Worm (Caenorhabditis elegans) whole organism, L1 larva: ENCODE measurements around the gene shw-1.

ENCODE experiments used
- C16A3.4 ChIP-seq: fragments of 150-350 bp; optimal IDR thresholded peaks from 2 replicates; lab custom pipeline; 2014; ENCODE audit warnings: missing biosample characterization, missing genetic modification characterization
- F16B12.6 ChIP-seq: fragments of 150-350 bp; optimal IDR thresholded peaks from 2 replicates; lab custom pipeline; 2014; ENCODE audit warnings: missing biosample characterization, missing genetic modification characterization
- aly-2 ChIP-seq: fragments of 150-350 bp; optimal IDR thresholded peaks from 2 replicates; lab custom pipeline; 2014; ENCODE audit warnings: missing biosample characterization, missing genetic modification characterization
- ama-1 ChIP-seq: fragments of 150-350 bp; optimal IDR thresholded peaks from 2 replicates; lab custom pipeline; 2014
- blmp-1 ChIP-seq: fragments of 150-350 bp; optimal IDR thresholded peaks from 2 replicates; lab custom pipeline; 2014; ENCODE audit warnings: missing biosample characterization, missing genetic modification characterization
- ceh-88 ChIP-seq: fragments of 200-800 bp; sonication (Bioruptor generic); IDR thresholded peaks from 2 replicates; pipeline ENCODE4 v1.3.6; 2022; ENCODE audit warnings: missing genetic modification characterization, missing compliant biosample characterization
- ceh-90 ChIP-seq: sonication (generic microtip); optimal IDR thresholded peaks from 2 replicates; lab custom pipeline; 2016; ENCODE audit warnings: missing genetic modification characterization, missing compliant biosample characterization
- dpl-1 ChIP-seq, 3 experiments: fragments of 150-350 bp in 2 of 3; sonication (generic microtip) in 1 of 3; optimal IDR thresholded peaks; 2 replicates each; lab custom pipeline; 2014 to 2017; ENCODE audit warnings: missing biosample characterization in 3 of 3, missing genetic modification characterization in 3 of 3, missing genetic modification reagents in 3 of 3
- dsc-1 ChIP-seq: sonication (generic microtip); optimal IDR thresholded peaks from 2 replicates; lab custom pipeline; 2016; ENCODE audit warnings: mild to moderate bottlenecking, missing genetic modification characterization, missing compliant biosample characterization
- efl-1 ChIP-seq, 4 experiments: fragments of 150-350 bp; optimal IDR thresholded peaks in 3 of 4; peaks in 1 of 4; 1 replicate in 1 of 4; 2 replicates in 3 of 4; lab custom pipeline; 2014; ENCODE audit warnings: missing biosample characterization in 2 of 4, missing genetic modification characterization in 2 of 4, missing genetic modification reagents in 2 of 4
- efl-3 ChIP-seq: fragments of 200-800 bp; sonication (Bioruptor generic); optimal IDR thresholded peaks from 2 replicates; lab custom pipeline; 2018; ENCODE audit warnings: mild to moderate bottlenecking, missing genetic modification characterization, missing compliant biosample characterization
- elt-3 ChIP-seq, 6 experiments: fragments of 150-350 bp in 1 of 6; sonication (generic microtip); optimal IDR thresholded peaks; 2 replicates each; lab custom pipeline; 2017 to 2018; ENCODE audit warnings: missing biosample characterization in 6 of 6, missing genetic modification characterization in 6 of 6, inconsistent platforms in 1 of 6
- fkh-8 ChIP-seq: sonication (generic microtip); optimal IDR thresholded peaks from 2 replicates; lab custom pipeline; 2016; ENCODE audit warnings: mild to moderate bottlenecking, missing genetic modification characterization, missing compliant biosample characterization
- hlh-4 ChIP-seq: sonication (generic microtip); optimal IDR thresholded peaks from 2 replicates; lab custom pipeline; 2016; ENCODE audit warnings: mild to moderate bottlenecking, missing genetic modification characterization, missing compliant biosample characterization
- isw-1 ChIP-seq: fragments of 200-800 bp; sonication (Bioruptor generic); IDR thresholded peaks from 2 replicates; pipeline ENCODE4 v1.3.6; 2022; ENCODE audit warnings: missing genetic modification characterization, missing compliant biosample characterization
- lin-14 ChIP-seq: fragments of 200-800 bp; sonication (Bioruptor generic); optimal IDR thresholded peaks from 2 replicates; lab custom pipeline; 2018; ENCODE audit warnings: mild to moderate bottlenecking, missing genetic modification characterization, moderate library complexity, missing compliant biosample characterization
- lin-35 ChIP-seq, 2 experiments: fragments of 150-350 bp; optimal IDR thresholded peaks; 2 replicates each; lab custom pipeline; 2014; ENCODE audit warnings: missing biosample characterization in 2 of 2, missing genetic modification characterization in 2 of 2, missing genetic modification reagents in 2 of 2
- lsy-2 ChIP-seq, 2 experiments: fragments of 150-350 bp; optimal IDR thresholded peaks; 2 replicates each; lab custom pipeline; 2014; ENCODE audit warnings: missing biosample characterization in 2 of 2, missing genetic modification characterization in 2 of 2
- mep-1 ChIP-seq: fragments of 150-350 bp; optimal IDR thresholded peaks from 2 replicates; lab custom pipeline; 2014; ENCODE audit warnings: missing biosample characterization, missing genetic modification characterization
- nhr-11 ChIP-seq: fragments of 150-350 bp; optimal IDR thresholded peaks from 2 replicates; lab custom pipeline; 2014; ENCODE audit warnings: missing biosample characterization, missing genetic modification characterization
- nhr-20 ChIP-seq: sonication (generic microtip); optimal IDR thresholded peaks from 2 replicates; lab custom pipeline; 2016; ENCODE audit warnings: mild to moderate bottlenecking, missing genetic modification characterization, missing compliant biosample characterization
- nhr-71 ChIP-seq: sonication (generic microtip); optimal IDR thresholded peaks from 2 replicates; lab custom pipeline; 2016; ENCODE audit warnings: mild to moderate bottlenecking, missing genetic modification characterization, moderate library complexity, missing compliant biosample characterization
- nhr-84 ChIP-seq: sonication (generic microtip); optimal IDR thresholded peaks from 2 replicates; lab custom pipeline; 2017; ENCODE audit warnings: missing biosample characterization, missing genetic modification characterization
- nhr-85 ChIP-seq: sonication (generic microtip); peaks from one replicate; lab custom pipeline; 2016; ENCODE audit warnings: missing genetic modification characterization, inconsistent platforms, missing compliant biosample characterization
- pax-3 ChIP-seq: fragments of 200-800 bp; sonication (Bioruptor generic); optimal IDR thresholded peaks from 2 replicates; lab custom pipeline; 2018; ENCODE audit warnings: mild to moderate bottlenecking, missing genetic modification characterization, moderate library complexity, missing compliant biosample characterization
- skn-1 ChIP-seq: fragments of 150-350 bp; optimal IDR thresholded peaks from 2 replicates; lab custom pipeline; 2014; ENCODE audit warnings: missing biosample characterization, missing genetic modification characterization
- snu-23 ChIP-seq: sonication (generic microtip); optimal IDR thresholded peaks from 2 replicates; lab custom pipeline; 2016; ENCODE audit warnings: missing genetic modification characterization, missing compliant biosample characterization
- sox-4 ChIP-seq: sonication (generic microtip); optimal IDR thresholded peaks from 2 replicates; lab custom pipeline; 2016; ENCODE audit warnings: missing genetic modification characterization, missing compliant biosample characterization
- swsn-7 ChIP-seq: sonication (generic microtip); optimal IDR thresholded peaks from 2 replicates; lab custom pipeline; 2016; ENCODE audit warnings: missing genetic modification characterization, missing compliant biosample characterization
- unc-30 ChIP-seq: sonication (generic microtip); optimal IDR thresholded peaks from 2 replicates; lab custom pipeline; 2017; ENCODE audit warnings: missing biosample characterization, missing genetic modification characterization
- vab-15 ChIP-seq: sonication (generic microtip); optimal IDR thresholded peaks from 2 replicates; lab custom pipeline; 2017; ENCODE audit warnings: missing genotype, mild to moderate bottlenecking, missing genetic modification characterization, missing compliant biosample characterization
- zag-1 ChIP-seq: fragments of 150-350 bp; optimal IDR thresholded peaks from 2 replicates; lab custom pipeline; 2014; ENCODE audit warnings: missing biosample characterization, missing genetic modification characterization
- ztf-4 ChIP-seq: fragments of 150-350 bp; optimal IDR thresholded peaks from 2 replicates; lab custom pipeline; 2014; ENCODE audit warnings: missing biosample characterization, missing genetic modification characterization

Gene shw-1

ce11 chrII:8308314-8308713 is 13.0 kb downstream of the shw-1 start:
- TF ChIP-seq ceh-90 (no peak), F16B12.6 (tag; lab: Kevin White, UChicago) (no peak), aly-2 (tag; lab: Kevin White, UChicago) (no peak)

- no peak for TF ChIP-seq nhr-20
- TF ChIP-seq lin-14 (GFP tag; lab: Kevin White, UChicago) = peak; percentile 7
These were observed 26.0 kb downstream of the shw-1 start, which contains the start of gene nlp-55 for ce11 chrII:8295296-8295695. TSS of gene nlp-55 (minus strand) at chrII:8295396.

ce11 chrII:8285837-8286236 is 35.4 kb downstream of the shw-1 start:
- TF ChIP-seq ama-1 = peak; percentile 35

ce11 chrII:8283158-8283717 is 38.0 kb downstream of the shw-1 start, which contains the start of the genes nst-1 and cct-4:
TSS of gene nst-1 (minus strand) at chrII:8283208.
TSS of gene cct-4 (plus strand) at chrII:8283667.
- TF ChIP-seq dpl-1 (GFP tag; optimal IDR thresholded peaks at IDR 0.05; lab: Kevin White, UChicago) = peak; percentile 1 to 63 (median 40)
- TF ChIP-seq isw-1 = no peak
- peak in 1 of 6 experiments; percentile 45 for TF ChIP-seq elt-3 (tag; optimal IDR thresholded peaks at IDR 0.05; lab: Kevin White, UChicago)
- TF ChIP-seq nhr-11 (tag; lab: Kevin White, UChicago) = no peak
- peak; percentile 47 to 49 for TF ChIP-seq lin-35 (GFP tag; optimal IDR thresholded peaks at IDR 0.05; lab: Kevin White, UChicago)
- TF ChIP-seq swsn-7 (tag; lab: Kevin White, UChicago) = no peak
- no peak for TF ChIP-seq ztf-4 (tag; lab: Kevin White, UChicago)
- TF ChIP-seq efl-3 = no peak
- TF ChIP-seq efl-1 (optimal IDR thresholded peaks at IDR 0.05; lab: Kevin White, UChicago) = peak; percentile 41 to 58
- peak; percentile 47 to 82 for TF ChIP-seq efl-1 (GFP tag; optimal IDR thresholded peaks at IDR 0.05 in 1 of 2; lab: Kevin White, UChicago)
- TF ChIP-seq fkh-8 (tag; lab: Kevin White, UChicago) = no peak
- peak; percentile 36 to 67 for TF ChIP-seq lsy-2 (tag; optimal IDR thresholded peaks at IDR 0.05; lab: Kevin White, UChicago)
- TF ChIP-seq sox-4 = no peak
- TF ChIP-seq nhr-71 (tag; lab: Kevin White, UChicago) = peak; percentile 12
- no peak for TF ChIP-seq unc-30 (tag; lab: Kevin White, UChicago)
- TF ChIP-seq dsc-1 (tag; lab: Kevin White, UChicago) = no peak
- no peak for TF ChIP-seq nhr-84 (tag; lab: Kevin White, UChicago)
- peak; percentile 6 for TF ChIP-seq F16B12.6 (tag; lab: Kevin White, UChicago)
- no peak for TF ChIP-seq vab-15 (tag; lab: Kevin White, UChicago)
- TF ChIP-seq blmp-1 (tag; lab: Kevin White, UChicago) = peak; percentile 17
- TF ChIP-seq zag-1 (tag; lab: Kevin White, UChicago) = no peak
- no peak for TF ChIP-seq hlh-4 (tag; lab: Kevin White, UChicago)
- no peak for TF ChIP-seq ceh-88 (GFP tag; lab: Robert Waterston, UW)
- TF ChIP-seq C16A3.4 (tag; lab: Kevin White, UChicago) = peak; percentile 17
- peak; percentile 18 for TF ChIP-seq skn-1
- no peak for TF ChIP-seq nhr-85
- peak; percentile 21 for TF ChIP-seq snu-23 (GFP tag; lab: Kevin White, UChicago)
- peak; percentile 70 for TF ChIP-seq mep-1 (tag; lab: Kevin White, UChicago)
- no peak for TF ChIP-seq pax-3 (tag; lab: Kevin White, UChicago)
- no peak for TF ChIP-seq nhr-20
- TF ChIP-seq, all 84 proteins: peak for 12

ce11 chrII:8278415-8278814 is 42.9 kb downstream of the shw-1 start, which contains the start of the genes mrpl-10 and clec-142:
TSS of gene mrpl-10 (minus strand) at chrII:8278515.
TSS of gene clec-142 (plus strand) at chrII:8278678.
- TF ChIP-seq lsy-2 (tag; optimal IDR thresholded peaks at IDR 0.05; lab: Kevin White, UChicago) = no peak
